Worm (Caenorhabditis elegans) whole organism, L2 larva: ENCODE results near the gene C01F6.14.

Source experiments
- F13H6.1 ChIP-seq: sonication (generic microtip); optimal IDR thresholded peaks from 2 replicates; lab custom pipeline; 2016; ENCODE audit warnings: missing genetic modification characterization, missing compliant biosample characterization
- R02D3.7 ChIP-seq: fragments of 150-350 bp; optimal IDR thresholded peaks from 2 replicates; lab custom pipeline; 2014; ENCODE audit warnings: missing biosample characterization, missing genetic modification characterization
- ZK546.5 ChIP-seq: sonication (generic microtip); optimal IDR thresholded peaks from 2 replicates; lab custom pipeline; 2017; ENCODE audit warnings: missing biosample characterization, missing genetic modification characterization
- aly-2 ChIP-seq: fragments of 150-350 bp; optimal IDR thresholded peaks from 2 replicates; lab custom pipeline; 2014; ENCODE audit warnings: missing biosample characterization, missing genetic modification characterization
- ama-1 ChIP-seq: fragments of 150-350 bp; optimal IDR thresholded peaks from 2 replicates; lab custom pipeline; 2018; ENCODE audit warnings: inconsistent platforms
- blmp-1 ChIP-seq: sonication (generic microtip); optimal IDR thresholded peaks from 2 replicates; lab custom pipeline; 2017; ENCODE audit warnings: missing genetic modification characterization, mild to moderate bottlenecking, missing compliant biosample characterization, antibody characterized with exemption, moderate library complexity; ENCODE audit not compliant: insufficient read depth
- crh-2 ChIP-seq: sonication (generic microtip); optimal IDR thresholded peaks from 2 replicates; lab custom pipeline; 2017; ENCODE audit warnings: missing biosample characterization, missing genetic modification characterization
- egl-27 ChIP-seq: sonication (generic microtip); optimal IDR thresholded peaks from 3 replicates; lab custom pipeline; 2017; ENCODE audit warnings: missing biosample characterization, missing genetic modification reagents, missing genetic modification characterization
- elt-1 ChIP-seq: fragments of 150-350 bp; optimal IDR thresholded peaks from 2 replicates; lab custom pipeline; 2014; ENCODE audit warnings: missing biosample characterization, missing genetic modification characterization
- fos-1 ChIP-seq: fragments of 150-350 bp; optimal IDR thresholded peaks from 2 replicates; lab custom pipeline; 2014; ENCODE audit warnings: missing biosample characterization, missing genetic modification characterization
- gmeb-1 ChIP-seq: fragments of 150-350 bp; optimal IDR thresholded peaks from 2 replicates; lab custom pipeline; 2014; ENCODE audit warnings: missing biosample characterization, missing genetic modification characterization
- lsy-2 ChIP-seq, 2 experiments: fragments of 150-350 bp in 1 of 2; sonication (generic microtip) in 1 of 2; optimal IDR thresholded peaks; 2 replicates each; lab custom pipeline; 2014 to 2017; ENCODE audit warnings: missing biosample characterization in 2 of 2, missing genetic modification characterization in 2 of 2
- mab-5 ChIP-seq: fragments of 150-350 bp; optimal IDR thresholded peaks from 2 replicates; lab custom pipeline; 2014; ENCODE audit warnings: missing biosample characterization, missing genetic modification characterization
- nhr-11 ChIP-seq: fragments of 150-350 bp; optimal IDR thresholded peaks from 2 replicates; lab custom pipeline; 2014; ENCODE audit warnings: missing biosample characterization, missing genetic modification characterization
- nhr-129 ChIP-seq: fragments of 150-350 bp; optimal IDR thresholded peaks from 2 replicates; lab custom pipeline; 2014; ENCODE audit warnings: missing biosample characterization, missing genetic modification characterization
- nhr-21 ChIP-seq: fragments of 150-350 bp; optimal IDR thresholded peaks from 2 replicates; lab custom pipeline; 2014; ENCODE audit warnings: missing biosample characterization, missing genetic modification characterization
- sma-3 ChIP-seq: sonication (generic microtip); optimal IDR thresholded peaks from 2 replicates; lab custom pipeline; 2016; ENCODE audit warnings: missing genetic modification reagents, missing genetic modification characterization, missing compliant biosample characterization
- sma-9 ChIP-seq, 2 experiments: fragments of 150-350 bp in 1 of 2; sonication (generic microtip) in 1 of 2; optimal IDR thresholded peaks; 2 replicates each; lab custom pipeline; 2014 to 2016; ENCODE audit warnings: missing genetic modification characterization in 2 of 2, mild to moderate bottlenecking in 1 of 2, missing biosample characterization in 1 of 2, missing compliant biosample characterization in 1 of 2, missing genetic modification reagents in 1 of 2, moderate library complexity in 1 of 2
- unc-62 ChIP-seq: fragments of 150-350 bp; optimal IDR thresholded peaks from 2 replicates; lab custom pipeline; 2014; ENCODE audit warnings: missing biosample characterization, missing genetic modification reagents, missing genetic modification characterization
- zag-1 ChIP-seq: fragments of 150-350 bp; optimal IDR thresholded peaks from 2 replicates; lab custom pipeline; 2014; ENCODE audit warnings: missing biosample characterization, missing genetic modification characterization
- ztf-1 ChIP-seq: fragments of 200-800 bp; sonication (Bioruptor generic); conservative IDR thresholded peaks from 2 replicates; pipeline ENCODE4 v1.3.6; 2022; ENCODE audit warnings: missing genetic modification characterization, missing compliant biosample characterization

C01F6.14 gene

DNA sequence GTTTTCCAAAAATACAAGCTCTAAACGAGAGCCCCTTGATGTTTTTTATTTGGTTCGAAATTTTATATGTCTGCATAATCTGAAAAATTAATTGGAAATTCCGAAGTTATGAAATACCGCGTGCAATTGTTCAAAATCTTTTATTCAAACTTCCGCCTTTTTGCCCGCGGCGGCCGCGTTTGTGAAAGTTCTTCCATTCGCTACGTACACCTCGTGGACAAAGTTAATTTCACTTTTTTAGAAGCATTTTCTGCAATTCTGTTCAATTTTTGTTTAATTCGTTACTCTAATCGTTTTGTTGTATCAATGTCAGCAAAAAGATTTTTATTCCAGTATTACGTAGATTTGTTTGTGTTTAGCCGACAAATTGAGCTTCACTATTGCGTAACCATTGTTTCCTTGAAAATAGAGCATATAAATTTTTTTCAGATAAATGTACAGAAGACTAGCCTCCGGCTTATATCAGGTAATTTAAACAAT, 29.6 kb downstream of the C01F6.14 start, which contains the start of gene mppb-1 (continued):
- no peak for TF ChIP-seq ama-1 (lab: Kevin White, UChicago)

DNA sequence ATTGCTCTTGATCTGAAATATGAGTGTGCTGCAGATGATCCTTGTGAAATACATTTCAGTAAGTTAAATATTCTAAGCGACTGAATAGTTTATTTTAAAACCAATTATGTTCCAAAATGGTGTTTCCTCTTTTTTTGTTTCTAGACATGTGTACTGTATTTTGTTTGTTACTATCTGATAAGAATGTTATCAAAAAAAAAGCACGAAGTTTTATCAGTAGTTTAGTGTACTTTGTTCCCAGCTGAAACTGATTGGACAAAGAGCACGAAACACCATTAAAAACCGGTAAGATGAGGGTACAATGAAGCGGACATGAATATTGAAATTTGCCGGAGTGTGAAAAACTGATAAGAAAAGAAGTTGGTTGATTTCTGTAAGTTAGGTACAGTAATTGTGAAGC, 33.7 kb downstream of the C01F6.14 start:
- peak; percentile 22 for TF ChIP-seq fos-1 (tag; lab: Kevin White, UChicago)
- TF ChIP-seq zag-1, result no peak
- TF ChIP-seq sma-3 (GFP tag; lab: Kevin White, UChicago), result no peak
- no peak for TF ChIP-seq elt-1 (tag; lab: Kevin White, UChicago)
- TF ChIP-seq R02D3.7, result no peak
- TF ChIP-seq gmeb-1 (tag; lab: Kevin White, UChicago), result no peak
- TF ChIP-seq ztf-1 (GFP tag; lab: Robert Waterston, UW), result no peak

DNA sequence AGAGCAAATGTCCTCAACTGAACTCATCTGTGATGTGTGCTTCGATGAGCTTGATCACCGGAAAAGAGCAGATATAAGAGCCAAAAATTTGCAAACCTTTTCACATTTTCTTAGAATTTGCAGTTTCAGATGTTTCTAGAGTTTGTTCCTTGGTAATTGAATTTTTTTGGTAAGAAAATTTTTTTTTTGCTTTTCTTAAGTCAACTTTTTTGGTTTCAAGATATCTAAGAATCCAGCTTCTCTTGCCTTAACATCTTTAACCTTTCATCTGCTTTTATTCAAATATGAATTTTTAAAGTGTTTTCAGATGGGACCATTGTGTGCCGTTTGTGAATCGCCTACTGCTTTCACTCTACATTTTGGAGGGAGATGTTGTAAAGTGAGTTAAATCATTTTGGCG, 34.2 kb downstream of the C01F6.14 start, which contains the start of gene nhr-11:
Gene nhr-11, plus strand, starts transcription at position 301 of the 400 bp plus-strand sequence.
- TF ChIP-seq blmp-1 (tag; lab: Kevin White, UChicago) (no peak), aly-2 (tag; lab: Kevin White, UChicago) (no peak), ZK546.5 (tag; lab: Kevin White, UChicago) (no peak), crh-2 (no peak), ama-1 (lab: Kevin White, UChicago) (no peak), gmeb-1 (tag; lab: Kevin White, UChicago) (no peak), F13H6.1 (tag; lab: Kevin White, UChicago) (no peak), nhr-11 (no peak), sma-9 (GFP tag; optimal IDR thresholded peaks at IDR 0.05; lab: Kevin White, UChicago) (no peak), sma-9 (tag; optimal IDR thresholded peaks at IDR 0.05; lab: Kevin White, UChicago) (no peak)

DNA sequence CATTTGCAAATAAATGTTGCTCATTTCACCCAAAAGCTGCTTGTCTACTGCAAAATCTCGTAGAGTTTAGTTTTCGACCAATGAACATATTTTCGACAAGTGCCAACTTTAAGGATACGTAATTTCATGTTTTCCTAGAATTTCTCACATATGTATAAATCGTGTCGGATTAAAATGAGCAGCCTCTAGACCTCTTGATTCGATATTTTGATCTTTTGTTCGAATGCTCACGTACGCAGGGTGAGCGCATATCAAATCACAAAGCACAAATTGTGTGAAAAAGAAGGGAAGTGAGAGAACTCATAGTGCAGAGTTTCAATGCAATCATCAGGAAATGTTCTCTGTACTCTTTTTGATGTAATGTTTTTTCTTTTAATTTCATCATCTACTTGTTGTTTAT, 40.4 kb downstream of the C01F6.14 start:
- TF ChIP-seq sma-9 (GFP tag; optimal IDR thresholded peaks at IDR 0.05; lab: Kevin White, UChicago) (peak; percentile 61), sma-9 (tag; optimal IDR thresholded peaks at IDR 0.05; lab: Kevin White, UChicago) (no peak), unc-62 (GFP tag; lab: Kevin White, UChicago) (no peak), egl-27 (no peak), F13H6.1 (tag; lab: Kevin White, UChicago) (peak; percentile 31), lsy-2 (tag; optimal IDR thresholded peaks at IDR 0.05; lab: Kevin White, UChicago) (peak in 1 of 2 experiments; percentile 36), crh-2 (peak; percentile 54), nhr-129 (tag; lab: Kevin White, UChicago) (peak; percentile 49), nhr-21 (tag; lab: Kevin White, UChicago) (peak; percentile 48), fos-1 (tag; lab: Kevin White, UChicago) (peak; percentile 10), mab-5 (no peak)
- TF ChIP-seq, all 48 proteins: peak for 7
